Worm (Caenorhabditis elegans) whole organism, late embryonic: ENCODE measurements around the gene his-72.

Experiments used
- ceh-18 ChIP-seq: sonication (generic microtip); optimal IDR thresholded peaks from 2 replicates; lab custom pipeline; 2016; ENCODE audit warnings: missing genetic modification characterization, missing compliant biosample characterization
- dve-1 ChIP-seq: sonication (generic microtip); optimal IDR thresholded peaks from 2 replicates; lab custom pipeline; 2017; ENCODE audit warnings: antibody characterized with exemption, mild to moderate bottlenecking, missing genetic modification characterization, missing compliant biosample characterization
- npax-4 ChIP-seq: sonication (generic microtip); optimal IDR thresholded peaks from 2 replicates; lab custom pipeline; 2016; ENCODE audit warnings: missing genetic modification characterization, missing compliant biosample characterization
- pros-1 ChIP-seq: fragments of 150-350 bp; optimal IDR thresholded peaks from 2 replicates; lab custom pipeline; 2014; ENCODE audit warnings: missing biosample characterization, missing genetic modification reagents, missing genetic modification characterization
- sox-4 ChIP-seq: sonication (generic microtip); optimal IDR thresholded peaks from 2 replicates; lab custom pipeline; 2017; ENCODE audit warnings: mild to moderate bottlenecking, missing genetic modification characterization, inconsistent platforms, missing compliant biosample characterization

ce11 chrIII:12375614-12376013, 6.8 kb upstream of the his-72 start:
- no peak for TF ChIP-seq ceh-18 (tag; lab: Kevin White, UChicago)
- TF ChIP-seq sox-4 (tag; lab: Kevin White, UChicago): no peak
- no peak for TF ChIP-seq dve-1 (tag; lab: Kevin White, UChicago)
- TF ChIP-seq pros-1 (tag; lab: Kevin White, UChicago): no peak
- TF ChIP-seq npax-4 (tag; lab: Kevin White, UChicago): no peak
